Fruit fly (Drosophila melanogaster) whole organism, embryonic: ENCODE data around the gene Nin.

Source experiments
- BtbVII ChIP-seq: fragments of 200-800 bp; sonication (Bioruptor generic); optimal IDR thresholded peaks from 3 replicates; lab custom pipeline; 2017; ENCODE audit warnings: missing biosample characterization, mild to moderate bottlenecking, missing genetic modification characterization
- CG10209 ChIP-seq: fragments of 200-800 bp; sonication (Bioruptor generic); optimal IDR thresholded peaks from 3 replicates; lab custom pipeline; 2017; ENCODE audit warnings: missing biosample characterization, mild to moderate bottlenecking, missing genetic modification characterization, missing genetic modification reagents
- CG10274 ChIP-seq: fragments of 200-800 bp; sonication (Bioruptor generic); optimal IDR thresholded peaks from 3 replicates; lab custom pipeline; 2017; ENCODE audit warnings: missing biosample characterization, mild to moderate bottlenecking, missing genetic modification characterization
- CG10979 ChIP-seq: fragments of 200-800 bp; sonication (Bioruptor generic); optimal IDR thresholded peaks from 2 replicates; lab custom pipeline; 2018; ENCODE audit warnings: missing biosample characterization, mild to moderate bottlenecking, missing genetic modification characterization, moderate library complexity
- CG11504 ChIP-seq: fragments of 200-800 bp; sonication (Bioruptor generic); optimal IDR thresholded peaks from 3 replicates; lab custom pipeline; 2019; ENCODE audit warnings: missing biosample characterization, mild to moderate bottlenecking, missing genetic modification characterization, moderate library complexity
- CG12942 ChIP-seq: fragments of 200-800 bp; sonication (Bioruptor generic); optimal IDR thresholded peaks from 3 replicates; lab custom pipeline; 2016; ENCODE audit warnings: missing biosample characterization, missing genetic modification characterization
- CG14441 ChIP-seq: fragments of 200-800 bp; sonication (Bioruptor generic); IDR thresholded peaks from 2 replicates; pipeline ENCODE4 v1.3.6; 2022; ENCODE audit warnings: missing biosample characterization, missing genetic modification characterization
- CG15269 ChIP-seq: fragments of 200-800 bp; sonication (Bioruptor generic); optimal IDR thresholded peaks from 2 replicates; lab custom pipeline; 2018; ENCODE audit warnings: missing biosample characterization, mild to moderate bottlenecking, missing genetic modification characterization, moderate library complexity
- CG15479 ChIP-seq: fragments of 200-800 bp; sonication (Bioruptor generic); optimal IDR thresholded peaks from 3 replicates; lab custom pipeline; 2019; ENCODE audit warnings: missing biosample characterization, mild to moderate bottlenecking, missing genetic modification characterization, moderate library complexity
- CG15514 ChIP-seq: fragments of 200-800 bp; sonication (Bioruptor generic); optimal IDR thresholded peaks from 3 replicates; lab custom pipeline; 2017; ENCODE audit warnings: missing biosample characterization, missing genetic modification characterization, mild to moderate bottlenecking, moderate library complexity, missing genetic modification reagents
- CG2202 ChIP-seq: fragments of 200-800 bp; sonication (Bioruptor generic); optimal IDR thresholded peaks from 2 replicates; lab custom pipeline; 2018; ENCODE audit warnings: missing biosample characterization, mild to moderate bottlenecking, missing genetic modification characterization
- CG31388 ChIP-seq: fragments of 200-800 bp; sonication (Bioruptor generic); optimal IDR thresholded peaks from 2 replicates; lab custom pipeline; 2016; ENCODE audit warnings: missing biosample characterization, missing genetic modification characterization
- CG34422 ChIP-seq: fragments of 200-800 bp; sonication (Bioruptor generic); IDR thresholded peaks from 3 replicates; pipeline ENCODE4 v1.3.6; 2022; ENCODE audit warnings: missing biosample characterization, missing genetic modification characterization
- CG4730 ChIP-seq: fragments of 200-800 bp; sonication (Bioruptor generic); IDR thresholded peaks from 2 replicates; pipeline ENCODE4 v1.3.6; 2022; ENCODE audit warnings: missing biosample characterization, missing genetic modification characterization
- CG5953 ChIP-seq: fragments of 200-800 bp; sonication (Bioruptor generic); IDR thresholded peaks from 2 replicates; pipeline ENCODE4 v1.3.6; 2022; ENCODE audit warnings: missing biosample characterization, missing genetic modification characterization
- CG6175 ChIP-seq: fragments of 200-800 bp; sonication (Bioruptor generic); IDR thresholded peaks from 3 replicates; pipeline ENCODE4 v1.3.6; 2022; ENCODE audit warnings: missing biosample characterization, missing genetic modification characterization
- CG6254 ChIP-seq: fragments of 200-800 bp; sonication (Bioruptor generic); optimal IDR thresholded peaks from 3 replicates; lab custom pipeline; 2017; ENCODE audit warnings: mild to moderate bottlenecking, missing biosample characterization, missing genetic modification reagents, missing genetic modification characterization
- CG6272 ChIP-seq: fragments of 200-800 bp; sonication (Bioruptor generic); IDR thresholded peaks from 2 replicates; pipeline ENCODE4 v1.3.6; 2022; ENCODE audit warnings: missing biosample characterization, missing genetic modification characterization
- CG7357 ChIP-seq: fragments of 200-800 bp; sonication (Bioruptor generic); IDR thresholded peaks from 3 replicates; pipeline ENCODE4 v1.3.6; 2022; ENCODE audit warnings: missing biosample characterization, missing genetic modification characterization
- CG7745 ChIP-seq: fragments of 200-800 bp; sonication (Bioruptor generic); optimal IDR thresholded peaks from 2 replicates; lab custom pipeline; 2018; ENCODE audit warnings: missing biosample characterization, mild to moderate bottlenecking, missing genetic modification characterization, moderate library complexity
- CG7928 ChIP-seq: fragments of 200-800 bp; sonication (Bioruptor generic); optimal IDR thresholded peaks from 2 replicates; lab custom pipeline; 2017; ENCODE audit warnings: missing biosample characterization, mild to moderate bottlenecking, missing genetic modification characterization
- CG8924 ChIP-seq: fragments of 200-800 bp; optimal IDR thresholded peaks from 3 replicates; lab custom pipeline; 2019; ENCODE audit warnings: missing biosample characterization, mild to moderate bottlenecking, missing genetic modification characterization, moderate library complexity
- CG8944 ChIP-seq: fragments of 200-800 bp; sonication (Bioruptor generic); optimal IDR thresholded peaks from 3 replicates; lab custom pipeline; 2016; ENCODE audit warnings: missing biosample characterization, missing genetic modification characterization
- CG9215 ChIP-seq: fragments of 200-800 bp; sonication (Bioruptor generic); IDR thresholded peaks from 2 replicates; pipeline ENCODE4 v1.3.6; 2022; ENCODE audit warnings: missing biosample characterization, missing genetic modification characterization
- CTCF ChIP-seq: fragments of 200-800 bp; sonication (Bioruptor generic); optimal IDR thresholded peaks from 2 replicates; lab custom pipeline; 2017; ENCODE audit warnings: missing biosample characterization, mild to moderate bottlenecking, missing genetic modification characterization, moderate library complexity
- Lhr ChIP-seq: fragments of 200-800 bp; sonication (Bioruptor generic); optimal IDR thresholded peaks from 3 replicates; lab custom pipeline; 2017; ENCODE audit warnings: mild to moderate bottlenecking, missing biosample characterization, missing genetic modification reagents, missing genetic modification characterization
- Myb ChIP-seq: fragments of 200-800 bp; sonication (Bioruptor generic); optimal IDR thresholded peaks from 2 replicates; lab custom pipeline; 2016; ENCODE audit warnings: missing biosample characterization, missing genetic modification characterization
- Nf-YA ChIP-seq: fragments of 200-800 bp; sonication (Bioruptor generic); IDR thresholded peaks from 2 replicates; pipeline ENCODE4 v1.3.6; 2022; ENCODE audit warnings: missing biosample characterization, missing genetic modification characterization
- Opbp ChIP-seq: fragments of 200-800 bp; sonication (Bioruptor generic); IDR thresholded peaks from 3 replicates; pipeline ENCODE4 v1.3.6; 2022; ENCODE audit warnings: missing biosample characterization, missing genetic modification characterization; ENCODE audit not compliant: partially characterized antibody
- Ptx1 ChIP-seq: fragments of 200-800 bp; sonication (Bioruptor generic); IDR thresholded peaks from 2 replicates; pipeline ENCODE4 v1.3.6; 2022; ENCODE audit warnings: missing biosample characterization, missing genetic modification characterization
- Sox100B ChIP-seq: fragments of 200-800 bp; sonication (Bioruptor generic); optimal IDR thresholded peaks from 3 replicates; lab custom pipeline; 2018; ENCODE audit warnings: missing biosample characterization, mild to moderate bottlenecking, missing genetic modification characterization
- ato ChIP-seq: fragments of 200-800 bp; sonication (Bioruptor generic); IDR thresholded peaks from 2 replicates; pipeline ENCODE4 v1.3.6; 2022; ENCODE audit warnings: missing biosample characterization, missing genetic modification characterization; ENCODE audit not compliant: partially characterized antibody
- bcd ChIP-seq: fragments of 200-800 bp; sonication (Bioruptor generic); optimal IDR thresholded peaks from 2 replicates; lab custom pipeline; 2017; ENCODE audit warnings: missing biosample characterization, mild to moderate bottlenecking, missing genetic modification characterization
- crc ChIP-seq: fragments of 200-800 bp; sonication (Bioruptor generic); optimal IDR thresholded peaks from 2 replicates; lab custom pipeline; 2016; ENCODE audit warnings: missing biosample characterization, missing genetic modification characterization
- gfzf ChIP-seq: fragments of 200-800 bp; sonication (Bioruptor generic); optimal IDR thresholded peaks from 2 replicates; lab custom pipeline; 2016; ENCODE audit warnings: missing biosample characterization, mild to moderate bottlenecking, missing genetic modification characterization, moderate library complexity
- her ChIP-seq: fragments of 200-800 bp; sonication (Bioruptor generic); optimal IDR thresholded peaks from 2 replicates; lab custom pipeline; 2016; ENCODE audit warnings: missing biosample characterization, missing genetic modification characterization
- hkb ChIP-seq, 2 experiments: fragments of 200-800 bp in 1 of 2; fragments of >200 bp in 1 of 2; sonication (Bioruptor generic) in 1 of 2; IDR thresholded peaks in 1 of 2; optimal IDR thresholded peaks in 1 of 2; 2 replicates each; pipeline versions ENCODE4 v1.3.6 to Lab custom; 2017 to 2022; ENCODE audit warnings: missing biosample characterization in 1 of 2, missing genetic modification characterization in 1 of 2
- lov ChIP-seq, 2 experiments: fragments of 200-800 bp in 1 of 2; fragments of >200 bp in 1 of 2; sonication (Bioruptor generic) in 1 of 2; IDR thresholded peaks in 1 of 2; optimal IDR thresholded peaks in 1 of 2; 2 replicates in 1 of 2; 3 replicates in 1 of 2; pipeline versions ENCODE4 v1.3.6 to Lab custom; 2017 to 2022; ENCODE audit warnings: missing biosample characterization in 1 of 2, missing genetic modification characterization in 1 of 2
- otp ChIP-seq: fragments of 200-800 bp; sonication (Bioruptor generic); IDR thresholded peaks from 3 replicates; pipeline ENCODE4, ENCODE4 v1.3.6; 2022; ENCODE audit warnings: missing biosample characterization, missing genetic modification characterization
- ro ChIP-seq: fragments of 200-800 bp; sonication (Bioruptor generic); IDR thresholded peaks from 2 replicates; pipeline ENCODE4 v1.3.6; 2022; ENCODE audit warnings: missing biosample characterization, missing genetic modification characterization
- sens ChIP-seq: fragments of 200-800 bp; sonication (Bioruptor generic); peaks from one replicate; lab custom pipeline; 2016; ENCODE audit warnings: missing biosample characterization, missing genetic modification characterization
- slp2 ChIP-seq: fragments of 200-800 bp; sonication (Bioruptor generic); optimal IDR thresholded peaks from 2 replicates; lab custom pipeline; 2016; ENCODE audit warnings: missing biosample characterization, missing genetic modification characterization
- tap ChIP-seq: fragments of 200-800 bp; optimal IDR thresholded peaks from 3 replicates; lab custom pipeline; 2019; ENCODE audit warnings: missing biosample characterization, mild to moderate bottlenecking, missing genetic modification characterization, moderate library complexity
- tio ChIP-seq: fragments of 200-800 bp; sonication (Bioruptor generic); optimal IDR thresholded peaks from 2 replicates; lab custom pipeline; 2017; ENCODE audit warnings: missing biosample characterization, missing genetic modification characterization, inconsistent platforms
- trh ChIP-seq: fragments of 200-800 bp; sonication (Bioruptor generic); optimal IDR thresholded peaks from 2 replicates; lab custom pipeline; 2016; ENCODE audit warnings: missing biosample characterization, missing genetic modification characterization

Nin gene

DNA sequence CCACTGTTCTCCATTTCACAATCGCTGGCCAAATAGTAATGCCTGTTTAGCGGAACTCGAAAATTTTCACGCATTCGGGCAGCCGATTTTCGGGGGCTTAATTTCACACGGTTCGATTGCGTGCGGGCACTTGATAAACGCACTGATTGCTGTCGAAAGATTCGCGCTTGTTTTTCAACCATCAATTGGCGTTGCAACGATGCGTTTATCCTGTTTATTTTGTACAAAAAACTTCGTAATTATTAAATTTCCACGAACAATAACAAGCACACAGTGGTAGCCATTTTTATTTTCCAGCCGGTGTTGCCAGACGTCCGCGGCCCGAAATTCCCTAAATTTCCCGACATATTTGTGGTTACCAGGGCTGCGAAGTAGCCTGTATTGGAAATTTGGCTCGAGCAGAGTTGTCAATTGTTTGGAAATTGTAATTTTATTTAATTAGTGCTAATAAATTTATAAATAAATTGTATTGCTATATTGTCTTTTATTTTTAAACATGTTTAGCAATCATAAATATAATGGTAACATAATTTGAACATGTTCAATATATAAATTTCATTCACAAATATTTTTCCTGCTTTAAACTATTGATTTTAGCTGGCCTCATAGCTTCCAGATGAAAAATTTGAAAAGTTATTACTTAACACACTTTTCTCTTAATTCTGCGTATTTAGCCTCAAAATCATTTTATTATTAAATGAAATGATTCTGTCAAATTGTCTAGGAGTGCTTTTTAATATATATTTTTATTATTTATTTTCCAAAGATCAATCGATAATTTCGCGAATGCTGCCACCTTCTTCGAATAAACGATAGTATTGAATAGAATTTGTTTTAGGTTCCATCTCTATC lies 48.3 kb upstream of the Nin start, which contains the start of the genes Ncoa6 and cype (continued):
- TF ChIP-seq Myb (GFP tag; lab: Kevin White, UChicago) = no peak
- TF ChIP-seq slp2 (GFP tag; lab: Kevin White, UChicago) = no peak
- 0 out of 3 replicates have a peak, but pooled peaks have one; percentile 40 for TF ChIP-seq otp (GFP tag; lab: Robert Waterston, UW)
- TF ChIP-seq CG5953 = no peak
- peak; percentile 41 for TF ChIP-seq Lhr
- TF ChIP-seq CG10274 = no peak
- peak; percentile 15 for TF ChIP-seq tap (tag; lab: Kevin White, UChicago)
- peak; percentile 34 for TF ChIP-seq CG10209 (GFP tag; lab: Kevin White, UChicago)
- TF ChIP-seq BtbVII (GFP tag; lab: Kevin White, UChicago) = no peak

DNA sequence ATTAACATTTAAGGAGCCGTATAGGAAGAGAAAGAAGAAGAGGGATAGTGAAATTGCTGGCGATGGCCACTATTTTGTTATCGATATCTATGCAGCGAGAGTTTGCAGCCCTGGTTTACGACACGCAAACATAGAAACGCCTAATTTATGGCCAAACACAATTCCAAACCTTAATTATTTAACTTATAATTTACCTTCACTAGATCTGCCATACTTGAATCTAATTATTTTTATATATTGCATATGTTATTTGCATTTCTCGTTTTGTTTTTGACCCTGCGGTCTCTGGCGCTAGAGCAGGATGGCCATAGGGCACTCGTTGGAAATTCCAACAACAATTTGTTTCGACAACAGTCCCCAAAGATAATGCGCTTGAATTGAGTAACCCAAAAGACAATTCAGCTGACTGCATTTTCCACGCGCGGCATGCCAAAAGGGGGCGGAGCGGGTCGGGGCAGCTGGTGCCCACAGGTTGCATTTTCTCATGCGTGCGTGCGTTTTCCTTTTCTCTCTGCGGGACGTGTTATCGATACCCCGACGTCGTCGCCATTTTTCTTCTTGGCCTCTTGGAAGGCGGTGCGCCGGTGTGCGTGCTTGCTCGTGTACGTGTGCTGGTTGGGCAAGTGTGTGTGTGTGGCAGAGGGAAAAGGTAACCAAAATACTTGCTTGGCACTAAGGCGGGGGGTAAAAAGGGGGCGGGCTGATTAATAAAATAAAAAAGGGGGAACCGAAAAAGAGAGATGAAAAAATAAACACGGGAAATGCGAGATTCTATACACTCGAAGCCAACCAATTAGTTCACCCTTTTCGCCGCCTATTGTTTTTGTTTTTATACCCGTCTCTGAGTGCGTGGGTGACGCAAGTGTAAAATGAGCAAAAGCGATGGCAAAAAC lies 46.9 kb upstream of the Nin start:
- TF ChIP-seq CG7928 (GFP tag; lab: Kevin White, UChicago) (peak; percentile 94), Ptx1 (GFP tag; lab: Robert Waterston, UW) (peak; percentile 76), CG8924 (tag; lab: Kevin White, UChicago) (peak; percentile 14), crc (GFP tag; lab: Kevin White, UChicago) (no peak), ro (0 out of 2 replicates have a peak, but pooled peaks have one; percentile 16), hkb (optimal IDR thresholded peaks at IDR 0.05; lab: Kevin White, UChicago) (no peak), hkb (GFP tag; IDR thresholded peaks at IDR 0.05; lab: Robert Waterston, UW) (peak; percentile 70), CG7745 (no peak), CG9215 (GFP tag; lab: Robert Waterston, UW) (peak; percentile 57), lov (optimal IDR thresholded peaks at IDR 0.05; lab: Kevin White, UChicago) (no peak), lov (GFP tag; IDR thresholded peaks at IDR 0.05; lab: Robert Waterston, UW) (no peak), CTCF (peak; percentile 2), CG10979 (tag; lab: Kevin White, UChicago) (no peak), bcd (GFP tag; lab: Kevin White, UChicago) (peak; percentile 25), CG4730 (peak; percentile 42), CG14441 (GFP tag; lab: Robert Waterston, UW) (peak; percentile 81), CG7357 (peak; percentile 29; the same call in 1 of the 3 replicates), CG15269 (no peak), gfzf (GFP tag; lab: Kevin White, UChicago) (peak; percentile 7), her (peak; percentile 29), ato (no peak), Nf-YA (peak; percentile 60; the same call in 1 of the 2 replicates), CG6254 (GFP tag; lab: Kevin White, UChicago) (peak; percentile 24), sens (peak; percentile 85), CG11504 (peak; percentile 22), CG31388 (no peak), CG15479 (no peak), CG8944 (peak; percentile 24), Opbp (GFP tag; lab: Robert Waterston, UW) (peak; percentile 56; the same call in 2 of the 3 replicates), CG12942 (GFP tag; lab: Kevin White, UChicago) (peak; percentile 8), CG2202 (tag; lab: Kevin White, UChicago) (no peak), CG6272 (GFP tag; lab: Robert Waterston, UW) (peak; percentile 36), Sox100B (GFP tag; lab: Kevin White, UChicago) (no peak), trh (GFP tag; lab: Kevin White, UChicago) (no peak), tio (GFP tag; lab: Kevin White, UChicago) (no peak), CG6175 (GFP tag; lab: Robert Waterston, UW) (peak; percentile 44; the same call in 1 of the 3 replicates), CG15514 (GFP tag; lab: Kevin White, UChicago) (peak; percentile 43), CG34422 (peak; percentile 80)
